Fruit fly (Drosophila melanogaster) whole organism, embryonic: Measurements from ENCODE around the gene SCCRO4.

Source experiments
- Atf-2 ChIP-seq: fragments of 200-800 bp; sonication (Bioruptor generic); optimal IDR thresholded peaks from 2 replicates; lab custom pipeline; 2016; ENCODE audit warnings: missing biosample characterization, missing genetic modification characterization
- Bgb ChIP-seq: fragments of 200-800 bp; sonication (Bioruptor generic); IDR thresholded peaks from 2 replicates; pipeline ENCODE4 v1.3.6; 2022; ENCODE audit warnings: missing biosample characterization, missing genetic modification characterization; ENCODE audit not compliant: partially characterized antibody
- C15 ChIP-seq: fragments of 200-800 bp; sonication (Bioruptor generic); IDR thresholded peaks from 3 replicates; pipeline ENCODE4 v1.3.6; 2022; ENCODE audit warnings: missing biosample characterization, missing genetic modification characterization
- CG10321 ChIP-seq: fragments of 200-800 bp; sonication (Bioruptor generic); IDR thresholded peaks from 2 replicates; pipeline ENCODE4 v1.3.6; 2022; ENCODE audit warnings: missing biosample characterization, missing genetic modification characterization
- CG10565 ChIP-seq: fragments of 200-800 bp; sonication (Bioruptor generic); optimal IDR thresholded peaks from 3 replicates; lab custom pipeline; 2016; ENCODE audit warnings: missing biosample characterization, mild to moderate bottlenecking, missing genetic modification characterization
- CG12659 ChIP-seq: fragments of 200-800 bp; sonication (Bioruptor generic); optimal IDR thresholded peaks from 3 replicates; lab custom pipeline; 2017; ENCODE audit warnings: mild to moderate bottlenecking, missing biosample characterization, missing genetic modification reagents, missing genetic modification characterization
- CG13287 ChIP-seq: fragments of 200-800 bp; sonication (Bioruptor generic); IDR thresholded peaks from 2 replicates; pipeline ENCODE4 v1.3.6; 2022; ENCODE audit warnings: missing biosample characterization, missing genetic modification characterization; ENCODE audit not compliant: partially characterized antibody
- CG14710 ChIP-seq: fragments of 200-800 bp; sonication (Bioruptor generic); optimal IDR thresholded peaks from 3 replicates; lab custom pipeline; 2019; ENCODE audit warnings: missing biosample characterization, mild to moderate bottlenecking, missing genetic modification characterization, moderate library complexity
- CG15269 ChIP-seq: fragments of 200-800 bp; sonication (Bioruptor generic); optimal IDR thresholded peaks from 2 replicates; lab custom pipeline; 2018; ENCODE audit warnings: missing biosample characterization, mild to moderate bottlenecking, missing genetic modification characterization, moderate library complexity
- CG16815 ChIP-seq: fragments of 200-800 bp; sonication (Bioruptor generic); optimal IDR thresholded peaks from 3 replicates; lab custom pipeline; 2017; ENCODE audit warnings: missing biosample characterization, mild to moderate bottlenecking, missing genetic modification characterization
- CG17612 ChIP-seq: fragments of 200-800 bp; sonication (Bioruptor generic); IDR thresholded peaks from 2 replicates; pipeline ENCODE4 v1.3.6; 2022; ENCODE audit warnings: missing biosample characterization, missing genetic modification characterization
- CG17912 ChIP-seq: fragments of 200-800 bp; sonication (Bioruptor generic); optimal IDR thresholded peaks from 2 replicates; lab custom pipeline; 2018; ENCODE audit warnings: missing biosample characterization, mild to moderate bottlenecking, missing genetic modification characterization
- CG30431 ChIP-seq: fragments of 200-800 bp; sonication (Bioruptor generic); optimal IDR thresholded peaks from 2 replicates; lab custom pipeline; 2017; ENCODE audit warnings: missing biosample characterization, missing genetic modification characterization
- CG31224 ChIP-seq: fragments of 200-800 bp; sonication (Bioruptor generic); IDR thresholded peaks from 2 replicates; pipeline ENCODE4 v1.3.6; 2022; ENCODE audit warnings: missing biosample characterization, missing genetic modification characterization
- CG31441 ChIP-seq: fragments of 200-800 bp; sonication (Bioruptor generic); IDR thresholded peaks from 2 replicates; pipeline ENCODE4 v1.3.6; 2022; ENCODE audit warnings: missing biosample characterization, missing genetic modification characterization
- CG33557 ChIP-seq: fragments of 200-800 bp; sonication (Bioruptor generic); optimal IDR thresholded peaks from 2 replicates; lab custom pipeline; 2019; ENCODE audit warnings: missing biosample characterization, mild to moderate bottlenecking, missing genetic modification characterization, moderate library complexity
- CG34376 ChIP-seq: fragments of 200-800 bp; sonication (Bioruptor generic); optimal IDR thresholded peaks from 2 replicates; lab custom pipeline; 2018; ENCODE audit warnings: missing biosample characterization, mild to moderate bottlenecking, missing genetic modification characterization
- CG4617 ChIP-seq: fragments of 200-800 bp; sonication (Bioruptor generic); optimal IDR thresholded peaks from 3 replicates; lab custom pipeline; 2016; ENCODE audit warnings: missing biosample characterization, missing genetic modification characterization, borderline replicate concordance
- CG4854 ChIP-seq: fragments of 200-800 bp; sonication (Bioruptor generic); optimal IDR thresholded peaks from 2 replicates; lab custom pipeline; 2016; ENCODE audit warnings: missing biosample characterization, missing genetic modification characterization, inconsistent platforms
- CG6272 ChIP-seq: fragments of 200-800 bp; sonication (Bioruptor generic); IDR thresholded peaks from 2 replicates; pipeline ENCODE4 v1.3.6; 2022; ENCODE audit warnings: missing biosample characterization, missing genetic modification characterization
- CG6654 ChIP-seq: fragments of 200-800 bp; sonication (Bioruptor generic); optimal IDR thresholded peaks from 2 replicates; lab custom pipeline; 2017; ENCODE audit warnings: missing biosample characterization, mild to moderate bottlenecking, missing genetic modification characterization
- CG6813 ChIP-seq: fragments of 200-800 bp; sonication (Bioruptor generic); optimal IDR thresholded peaks from 2 replicates; lab custom pipeline; 2017; ENCODE audit warnings: missing biosample characterization, missing genetic modification characterization, mild to moderate bottlenecking, moderate library complexity, missing genetic modification reagents
- CG7357 ChIP-seq: fragments of 200-800 bp; sonication (Bioruptor generic); IDR thresholded peaks from 3 replicates; pipeline ENCODE4 v1.3.6; 2022; ENCODE audit warnings: missing biosample characterization, missing genetic modification characterization
- CG7786 ChIP-seq: fragments of 200-800 bp; sonication (Bioruptor generic); optimal IDR thresholded peaks from 2 replicates; lab custom pipeline; 2016; ENCODE audit warnings: missing biosample characterization, missing genetic modification characterization
- E2f1 ChIP-seq: fragments of 200-800 bp; sonication (Bioruptor generic); IDR thresholded peaks from 2 replicates; pipeline ENCODE4 v1.3.6; 2022; ENCODE audit warnings: missing biosample characterization, missing genetic modification characterization
- HHEX ChIP-seq: fragments of 200-800 bp; sonication (Bioruptor generic); optimal IDR thresholded peaks from 3 replicates; lab custom pipeline; 2017; ENCODE audit warnings: missing biosample characterization, mild to moderate bottlenecking, missing genetic modification characterization, missing genetic modification reagents
- HLH4C ChIP-seq: fragments of 200-800 bp; sonication (Bioruptor generic); IDR thresholded peaks from 3 replicates; pipeline ENCODE4 v1.3.6; 2022; ENCODE audit warnings: missing biosample characterization, missing genetic modification characterization; ENCODE audit not compliant: partially characterized antibody
- HLH54F ChIP-seq: fragments of 200-800 bp; sonication (Bioruptor generic); optimal IDR thresholded peaks from 3 replicates; lab custom pipeline; 2016; ENCODE audit warnings: missing biosample characterization, missing genetic modification characterization
- Hsf ChIP-seq: fragments of 200-800 bp; sonication (Bioruptor generic); optimal IDR thresholded peaks from 3 replicates; lab custom pipeline; 2016; ENCODE audit warnings: missing biosample characterization, missing genetic modification characterization
- Kr ChIP-seq: fragments of 200-800 bp; sonication (Bioruptor generic); optimal IDR thresholded peaks from 2 replicates; lab custom pipeline; 2017; ENCODE audit warnings: missing biosample characterization, mild to moderate bottlenecking, missing genetic modification characterization
- Mad ChIP-seq: fragments of 200-800 bp; sonication (Bioruptor generic); optimal IDR thresholded peaks from 2 replicates; lab custom pipeline; 2016; ENCODE audit warnings: missing biosample characterization, missing genetic modification characterization
- Optix ChIP-seq: fragments of 200-800 bp; sonication (Bioruptor generic); IDR thresholded peaks from 3 replicates; pipeline ENCODE4 v1.3.6; 2022; ENCODE audit warnings: missing biosample characterization, missing genetic modification characterization
- Ravus ChIP-seq: fragments of 200-800 bp; sonication (Bioruptor generic); IDR thresholded peaks from 2 replicates; pipeline ENCODE4 v1.3.6; 2022; ENCODE audit warnings: missing biosample characterization, missing genetic modification characterization
- al ChIP-seq: fragments of 200-800 bp; sonication (Bioruptor generic); IDR thresholded peaks from 2 replicates; pipeline ENCODE4 v1.3.6; 2022; ENCODE audit warnings: missing biosample characterization, missing genetic modification characterization
- ara ChIP-seq: fragments of 200-800 bp; sonication (Bioruptor generic); IDR thresholded peaks from 2 replicates; pipeline ENCODE4 v1.3.6; 2022; ENCODE audit warnings: missing biosample characterization, missing genetic modification characterization
- bcd ChIP-seq: fragments of 200-800 bp; sonication (Bioruptor generic); optimal IDR thresholded peaks from 2 replicates; lab custom pipeline; 2017; ENCODE audit warnings: missing biosample characterization, mild to moderate bottlenecking, missing genetic modification characterization
- bowl ChIP-seq: fragments of 200-800 bp; sonication (Bioruptor generic); IDR thresholded peaks from 2 replicates; pipeline ENCODE4 v1.3.6; 2022; ENCODE audit warnings: missing biosample characterization, missing genetic modification characterization
- crol ChIP-seq: fragments of 200-800 bp; sonication (Bioruptor generic); IDR thresholded peaks from 2 replicates; pipeline ENCODE4 v1.3.6; 2022; ENCODE audit warnings: missing biosample characterization, missing genetic modification characterization
- dm ChIP-seq: fragments of 200-800 bp; sonication (Bioruptor generic); optimal IDR thresholded peaks from 3 replicates; lab custom pipeline; 2016; ENCODE audit warnings: missing biosample characterization, missing genetic modification characterization
- esg ChIP-seq: fragments of 200-800 bp; sonication (Bioruptor generic); conservative IDR thresholded peaks from 2 replicates; pipeline ENCODE4 v1.3.6; 2022; ENCODE audit warnings: missing biosample characterization, missing genetic modification characterization
- fru ChIP-seq: fragments of >200 bp; optimal IDR thresholded peaks from 2 replicates; lab custom pipeline; 2017
- gcm ChIP-seq: fragments of 200-800 bp; sonication (Bioruptor generic); optimal IDR thresholded peaks from 2 replicates; lab custom pipeline; 2019; ENCODE audit warnings: missing biosample characterization, mild to moderate bottlenecking, missing genetic modification characterization, moderate library complexity
- ken ChIP-seq: fragments of 200-800 bp; sonication (Bioruptor generic); IDR thresholded peaks from 3 replicates; pipeline ENCODE4 v1.3.6; 2022; ENCODE audit warnings: missing biosample characterization, missing genetic modification characterization
- kni ChIP-seq: fragments of 200-800 bp; sonication (Bioruptor generic); optimal IDR thresholded peaks from 3 replicates; lab custom pipeline; 2017; ENCODE audit warnings: mild to moderate bottlenecking, missing biosample characterization, missing genetic modification reagents, missing genetic modification characterization
- lov ChIP-seq, 2 experiments: fragments of 200-800 bp in 1 of 2; fragments of >200 bp in 1 of 2; sonication (Bioruptor generic) in 1 of 2; IDR thresholded peaks in 1 of 2; optimal IDR thresholded peaks in 1 of 2; 2 replicates in 1 of 2; 3 replicates in 1 of 2; pipeline versions ENCODE4 v1.3.6 to Lab custom; 2017 to 2022; ENCODE audit warnings: missing biosample characterization in 1 of 2, missing genetic modification characterization in 1 of 2
- luna ChIP-seq: fragments of 200-800 bp; sonication (Bioruptor generic); optimal IDR thresholded peaks from 2 replicates; lab custom pipeline; 2016; ENCODE audit warnings: missing biosample characterization, missing genetic modification characterization
- ranshi ChIP-seq: fragments of 200-800 bp; sonication (Bioruptor generic); IDR thresholded peaks from 2 replicates; pipeline ENCODE4 v1.3.6; 2022; ENCODE audit warnings: missing biosample characterization, missing genetic modification characterization
- so ChIP-seq: fragments of 200-800 bp; sonication (Bioruptor generic); IDR thresholded peaks from 3 replicates; pipeline ENCODE4 v1.3.6; 2022; ENCODE audit warnings: missing biosample characterization, missing genetic modification characterization
- stwl ChIP-seq: fragments of 200-800 bp; sonication (Bioruptor generic); optimal IDR thresholded peaks from 3 replicates; lab custom pipeline; 2018; ENCODE audit warnings: missing biosample characterization, mild to moderate bottlenecking, missing genetic modification characterization, moderate library complexity
- tgo ChIP-seq: fragments of 200-800 bp; sonication (Bioruptor generic); IDR thresholded peaks from 3 replicates; pipeline ENCODE4 v1.3.6; 2022; ENCODE audit warnings: missing biosample characterization, missing genetic modification characterization
- twi ChIP-seq: fragments of 200-800 bp; optimal IDR thresholded peaks from 2 replicates; lab custom pipeline; 2019; ENCODE audit warnings: missing biosample characterization, mild to moderate bottlenecking, missing genetic modification characterization, moderate library complexity
- tx ChIP-seq: fragments of 200-800 bp; sonication (Bioruptor generic); optimal IDR thresholded peaks from 2 replicates; lab custom pipeline; 2016; ENCODE audit warnings: missing biosample characterization, missing genetic modification characterization

Gene SCCRO4

dm6 chr3L:20356613-20357012 is 57.4 kb downstream of the SCCRO4 start, which contains the start of gene kin17 (continued):
- TF ChIP-seq CG16815 (GFP tag; lab: Kevin White, UChicago) (no peak), Hsf (GFP tag; lab: Kevin White, UChicago) (no peak), HLH54F (GFP tag; lab: Kevin White, UChicago) (no peak), ken (GFP tag; lab: Robert Waterston, UW) (no peak), HLH4C (GFP tag; lab: Robert Waterston, UW) (0 out of 3 replicates have a peak, but pooled peaks have one; percentile 36), CG17912 (GFP tag; lab: Kevin White, UChicago) (no peak), so (GFP tag; lab: Robert Waterston, UW) (0 out of 3 replicates have a peak, but pooled peaks have one; percentile 13), CG6654 (no peak), ranshi (GFP tag; lab: Robert Waterston, UW) (no peak), CG4854 (GFP tag; lab: Kevin White, UChicago) (no peak), CG31441 (GFP tag; lab: Robert Waterston, UW) (no peak), CG17612 (GFP tag; lab: Robert Waterston, UW) (no peak), kni (no peak), stwl (tag; lab: Kevin White, UChicago) (peak; percentile 91), CG13287 (peak; percentile 87), Kr (GFP tag; lab: Kevin White, UChicago) (no peak), bowl (GFP tag; lab: Robert Waterston, UW) (no peak), CG7786 (no peak), dm (GFP tag; lab: Kevin White, UChicago) (no peak), CG6813 (GFP tag; lab: Kevin White, UChicago) (no peak), luna (GFP tag; lab: Kevin White, UChicago) (no peak), ara (GFP tag; lab: Robert Waterston, UW) (no peak), gcm (GFP tag; lab: Kevin White, UChicago) (no peak), fru (no peak), twi (tag; lab: Kevin White, UChicago) (no peak), C15 (GFP tag; lab: Robert Waterston, UW) (no peak), crol (GFP tag; lab: Robert Waterston, UW) (no peak), CG6272 (GFP tag; lab: Robert Waterston, UW) (no peak), CG12659 (GFP tag; lab: Kevin White, UChicago) (peak; percentile 8), esg (GFP tag; lab: Robert Waterston, UW) (no peak), CG33557 (GFP tag; lab: Kevin White, UChicago) (no peak), CG15269 (tag; lab: Kevin White, UChicago) (no peak), CG30431 (GFP tag; lab: Kevin White, UChicago) (no peak), al (GFP tag; lab: Robert Waterston, UW) (no peak), Ravus (GFP tag; lab: Robert Waterston, UW) (no peak), Mad (no peak), CG4617 (GFP tag; lab: Kevin White, UChicago) (peak; percentile 68), tx (no peak), CG34376 (GFP tag; lab: Kevin White, UChicago) (no peak), E2f1 (no peak), bcd (no peak), HHEX (no peak), Bgb (GFP tag; lab: Robert Waterston, UW) (peak; percentile 74), lov (optimal IDR thresholded peaks at IDR 0.05; lab: Kevin White, UChicago) (no peak), lov (GFP tag; IDR thresholded peaks at IDR 0.05; lab: Robert Waterston, UW) (no peak), tgo (GFP tag; lab: Robert Waterston, UW) (no peak), Atf-2 (GFP tag; lab: Kevin White, UChicago) (no peak), Optix (GFP tag; lab: Robert Waterston, UW) (no peak), CG10565 (no peak), CG14710 (peak; percentile 39), CG7357 (GFP tag; lab: Robert Waterston, UW) (no peak), CG10321 (no peak), CG31224 (GFP tag; lab: Robert Waterston, UW) (no peak)
